ENCODE assay signal across 2 worm cellular contexts in genomic region chrIII:10805172-10805571, ce11.
TF ChIP-seq lines count a peak whose summit lies in the region.

No protein-coding gene starts in this region.

TF ChIP-seq in whole organism, L3 larva, 47 proteins besides CTCF, POLR2A, EP300 and RAD21:
- no peak for TF ChIP-seq nhr-11 (tag; optimal IDR thresholded peaks at IDR 0.05; lab: Kevin White, UChicago)
- peak; percentile 95 for TF ChIP-seq nfya-1 (tag; optimal IDR thresholded peaks at IDR 0.05; lab: Kevin White, UChicago; ENCODE audit: insufficient read depth)
- no peak for TF ChIP-seq mml-1 (tag; optimal IDR thresholded peaks at IDR 0.05; lab: Kevin White, UChicago)
TF ChIP-seq in whole organism, L3 larva: peak in this region for 1.

TF ChIP-seq in whole organism, late embryonic, 69 proteins besides CTCF, POLR2A, EP300 and RAD21:
- no peak for TF ChIP-seq unc-3 (GFP tag; conservative IDR thresholded peaks at IDR 0.05; lab: Robert Waterston, UW)
- no peak for TF ChIP-seq unc-3 (tag; optimal IDR thresholded peaks at IDR 0.05; lab: Kevin White, UChicago)
- TF ChIP-seq C08G9.2 (tag; optimal IDR thresholded peaks at IDR 0.05; lab: Kevin White, UChicago): no peak
- TF ChIP-seq unc-42 (tag; optimal IDR thresholded peaks at IDR 0.05; lab: Kevin White, UChicago): no peak
- TF ChIP-seq pqm-1 (tag; optimal IDR thresholded peaks at IDR 0.05; lab: Kevin White, UChicago): no peak
- no peak for TF ChIP-seq ztf-16 (tag; optimal IDR thresholded peaks at IDR 0.05; lab: Kevin White, UChicago)
- no peak for TF ChIP-seq Y22D7AL.16 (tag; optimal IDR thresholded peaks at IDR 0.05; lab: Kevin White, UChicago)
- TF ChIP-seq lin-11 (tag; optimal IDR thresholded peaks at IDR 0.05; lab: Kevin White, UChicago): no peak
- TF ChIP-seq ceh-48 (tag; optimal IDR thresholded peaks at IDR 0.05; lab: Kevin White, UChicago): no peak
- peak; percentile 93 for TF ChIP-seq nfya-1 (tag; optimal IDR thresholded peaks at IDR 0.05; lab: Kevin White, UChicago)

Comparison
In these comparisons a context has a peak if more than half of its experiments do, and no peak if none do; other contexts are left out.
1. Of the 9 proteins assayed by ChIP-seq in both whole organism, late embryonic and whole organism, L3 larva: peak only in whole organism, late embryonic: none; only in whole organism, L3 larva: none; in both: nfya-1; in neither: 8.